Worm (Caenorhabditis elegans) whole organism, late embryonic: ENCODE results near the gene srd-40.

Experiments used
- K02D7.2 ChIP-seq: sonication (generic microtip); optimal IDR thresholded peaks from 2 replicates; lab custom pipeline; 2017; ENCODE audit warnings: mild to moderate bottlenecking, missing genetic modification characterization, missing compliant biosample characterization
- dve-1 ChIP-seq: sonication (generic microtip); optimal IDR thresholded peaks from 2 replicates; lab custom pipeline; 2017; ENCODE audit warnings: antibody characterized with exemption, mild to moderate bottlenecking, missing genetic modification characterization, missing compliant biosample characterization
- fkh-10 ChIP-seq: fragments of 150-350 bp; optimal IDR thresholded peaks from 2 replicates; lab custom pipeline; 2014; ENCODE audit warnings: missing biosample characterization, missing genetic modification reagents, missing genetic modification characterization
- hlh-8 ChIP-seq: sonication (generic microtip); optimal IDR thresholded peaks from 2 replicates; lab custom pipeline; 2016; ENCODE audit warnings: missing genotype, missing genetic modification characterization, missing compliant biosample characterization
- pag-3 ChIP-seq: sonication (generic microtip); optimal IDR thresholded peaks from 2 replicates; lab custom pipeline; 2016; ENCODE audit warnings: missing compliant biosample characterization, missing genetic modification characterization, borderline replicate concordance
- pha-4 ChIP-seq: fragments of 150-350 bp; optimal IDR thresholded peaks from 2 replicates; lab custom pipeline; 2018; ENCODE audit warnings: missing biosample characterization, missing genetic modification reagents, missing genetic modification characterization
- pros-1 ChIP-seq: fragments of 150-350 bp; optimal IDR thresholded peaks from 2 replicates; lab custom pipeline; 2014; ENCODE audit warnings: missing biosample characterization, missing genetic modification reagents, missing genetic modification characterization

ce11 chrX:12337846-12338490, 14.4 kb downstream of the srd-40 start, which contains the start of gene srd-44:
- TF ChIP-seq pha-4 (tag; lab: Kevin White, UChicago) = no peak
- TF ChIP-seq fkh-10 (GFP tag; lab: Kevin White, UChicago) = no peak
- no peak for TF ChIP-seq dve-1 (tag; lab: Kevin White, UChicago)
- no peak for TF ChIP-seq K02D7.2
- TF ChIP-seq hlh-8 (tag; lab: Kevin White, UChicago) = no peak
- TF ChIP-seq pros-1 (tag; lab: Kevin White, UChicago) = no peak
- TF ChIP-seq pag-3 (tag; lab: Kevin White, UChicago) = no peak
